Fruit fly (Drosophila melanogaster): ENCODE data around the gene ck.

DNA sequence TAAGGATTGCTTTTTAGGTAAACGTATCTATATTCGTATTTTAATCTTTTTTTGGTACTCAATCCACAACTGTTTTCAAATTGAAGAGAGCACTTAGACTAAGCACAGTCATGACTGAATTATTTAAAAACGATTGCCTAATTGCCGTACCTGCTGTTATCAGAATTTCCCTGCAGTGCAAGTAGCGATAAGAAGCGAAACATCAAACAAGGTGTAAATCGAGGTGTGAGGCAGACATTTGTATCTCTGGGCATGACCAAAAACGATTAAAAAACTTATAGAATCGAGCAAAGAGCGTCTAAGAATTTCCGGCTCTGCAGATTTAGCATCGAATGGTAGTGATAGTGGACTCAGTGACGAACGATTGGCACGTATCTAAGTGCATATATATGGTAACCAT, 2.6 kb downstream of the ck start:
- TF ChIP-seq CG8478 (optimal IDR thresholded peaks at IDR 0.05) (no peak), CTCF (optimal IDR thresholded peaks at IDR 0.05) (no peak)
